Worm (Caenorhabditis elegans): Measurements from ENCODE around the gene ctg-2.

The ctg-2 gene

DNA sequence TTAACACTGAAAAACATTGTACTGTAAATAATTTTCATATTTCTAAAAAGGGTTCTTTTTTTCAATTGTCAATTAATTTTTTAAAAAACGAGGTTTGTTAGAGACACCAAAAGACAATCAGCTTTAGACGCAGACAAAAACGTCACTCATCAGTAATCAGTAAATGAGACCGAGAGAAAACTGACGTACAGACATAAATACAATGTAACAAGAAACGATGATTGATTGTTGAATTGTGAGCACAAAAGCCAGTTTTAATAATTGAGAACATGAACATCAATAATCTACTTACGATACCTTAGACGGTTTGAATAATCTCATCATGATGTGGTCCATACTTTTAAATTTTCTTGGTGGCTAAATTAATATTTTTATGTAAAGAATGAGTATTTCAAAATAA, 8.1 kb upstream of the ctg-2 start:
- TF ChIP-seq fos-1 (tag; optimal IDR thresholded peaks at IDR 0.05) (peak; percentile 51), snpc-4 (tag; optimal IDR thresholded peaks at IDR 0.05) (no peak)

DNA sequence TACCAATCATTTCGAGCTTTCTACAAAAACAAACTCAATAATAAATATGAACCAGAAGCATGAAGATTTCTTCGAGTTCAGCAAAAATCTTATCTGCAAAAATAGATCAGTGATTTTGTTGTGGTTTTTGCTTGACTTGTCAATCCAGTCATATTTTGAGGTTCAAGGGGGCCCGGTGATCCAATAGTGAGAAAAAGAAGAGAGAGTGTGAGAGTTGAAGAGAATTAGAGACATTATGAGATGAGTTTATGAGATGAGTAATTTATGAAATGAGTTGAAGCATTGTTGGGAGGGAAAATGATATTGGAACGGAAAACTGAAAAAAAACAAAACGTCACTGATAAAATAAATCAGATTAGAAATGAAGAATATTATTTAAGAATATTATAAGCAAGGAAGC, 5.9 kb upstream of the ctg-2 start, which contains the start of gene T13H5.1:
TSS of gene T13H5.1 (minus strand) at position 101 of the 400 bp plus-strand sequence.
- no peak for TF ChIP-seq zag-1 (tag; optimal IDR thresholded peaks at IDR 0.05)
- TF ChIP-seq elt-1 (tag; optimal IDR thresholded peaks at IDR 0.05), result no peak
- no peak for TF ChIP-seq nhr-77 (tag; optimal IDR thresholded peaks at IDR 0.05)
- TF ChIP-seq nhr-12 (tag; optimal IDR thresholded peaks at IDR 0.05), result no peak
- no peak for TF ChIP-seq nhr-21 (tag; optimal IDR thresholded peaks at IDR 0.05)
- TF ChIP-seq mdl-1 (tag; optimal IDR thresholded peaks at IDR 0.05), result no peak
- no peak for TF ChIP-seq lin-13 (GFP tag; optimal IDR thresholded peaks at IDR 0.05)
- TF ChIP-seq nhr-129 (tag; optimal IDR thresholded peaks at IDR 0.05), result no peak
- no peak for TF ChIP-seq nhr-23 (tag; optimal IDR thresholded peaks at IDR 0.05)
- TF ChIP-seq R02D3.7 (tag; optimal IDR thresholded peaks at IDR 0.05), result no peak
- no peak for TF ChIP-seq unc-62 (GFP tag; optimal IDR thresholded peaks at IDR 0.05)
- no peak for TF ChIP-seq nhr-6 (tag; optimal IDR thresholded peaks at IDR 0.05)
- no peak for TF ChIP-seq unc-55 (GFP tag; optimal IDR thresholded peaks at IDR 0.05)
- TF ChIP-seq alr-1 (tag; optimal IDR thresholded peaks at IDR 0.05), result no peak
- no peak for TF ChIP-seq nhr-237 (tag; optimal IDR thresholded peaks at IDR 0.05)

DNA sequence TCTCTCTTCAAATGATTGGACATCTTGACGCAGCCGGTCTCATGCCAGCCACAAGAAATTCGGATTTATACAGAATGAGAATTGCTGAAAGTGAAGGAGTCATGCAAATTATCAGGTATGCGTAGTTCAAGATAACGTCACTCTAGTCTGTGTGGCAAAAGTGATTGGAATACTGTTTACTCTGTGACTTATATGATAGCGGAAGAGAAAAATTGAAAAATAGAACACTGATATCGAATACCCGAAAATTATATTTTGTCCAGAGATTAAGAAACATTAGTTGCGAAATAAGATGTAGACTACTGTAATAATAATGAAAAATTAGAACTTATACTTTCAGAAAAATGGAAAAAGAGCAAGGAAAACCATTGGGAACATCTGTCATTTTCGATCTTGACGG, 667 bp downstream of the ctg-2 start:
- TF ChIP-seq ztf-1 (GFP tag; conservative IDR thresholded peaks at IDR 0.05), result no peak
- TF ChIP-seq sma-9 (GFP tag; optimal IDR thresholded peaks at IDR 0.05), result peak; percentile 33
- no peak for TF ChIP-seq sma-9 (tag; optimal IDR thresholded peaks at IDR 0.05)
- TF ChIP-seq fos-1 (tag; optimal IDR thresholded peaks at IDR 0.05), result peak; percentile 92

DNA sequence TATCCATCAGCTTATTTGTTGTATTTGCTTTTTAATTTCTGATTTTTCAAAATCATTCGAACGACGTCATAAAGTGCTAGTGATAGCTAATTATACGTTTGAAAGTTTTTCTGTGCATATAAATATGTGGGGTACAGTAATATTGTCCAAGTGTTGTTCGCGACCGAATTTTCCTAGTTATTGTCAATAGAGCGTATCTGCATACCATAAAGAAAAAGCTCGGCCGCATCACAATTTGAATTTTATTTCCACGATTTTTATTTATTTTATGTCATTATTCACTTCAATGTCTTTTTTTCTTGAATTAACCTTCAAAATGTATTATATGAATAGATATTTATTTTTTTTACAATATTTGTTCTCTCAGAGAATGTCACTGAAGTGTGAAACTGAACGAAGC, 1.9 kb downstream of the ctg-2 start, which contains the start of gene rnh-2:
TSS of gene rnh-2 (plus strand) at position 368 of the 400 bp plus-strand sequence.
- TF ChIP-seq F13H6.1 (tag; optimal IDR thresholded peaks at IDR 0.05) (peak; percentile 13), crh-2 (tag; optimal IDR thresholded peaks at IDR 0.05) (peak; percentile 78), lsy-2 (tag; optimal IDR thresholded peaks at IDR 0.05) (peak; percentile 15 to 94), lin-11 (tag; optimal IDR thresholded peaks at IDR 0.05) (no peak), sma-3 (GFP tag; optimal IDR thresholded peaks at IDR 0.05) (peak; percentile 66), lin-13 (GFP tag; optimal IDR thresholded peaks at IDR 0.05) (peak; percentile 70), nhr-21 (tag; optimal IDR thresholded peaks at IDR 0.05) (peak; percentile 5), C34F6.9 (tag; optimal IDR thresholded peaks at IDR 0.05) (peak; percentile 82), unc-55 (GFP tag; optimal IDR thresholded peaks at IDR 0.05) (peak; percentile 86), aly-2 (tag; optimal IDR thresholded peaks at IDR 0.05) (no peak), nhr-6 (tag; optimal IDR thresholded peaks at IDR 0.05) (peak; percentile 7), sma-9 (GFP tag; optimal IDR thresholded peaks at IDR 0.05) (peak; percentile 55), sma-9 (tag; optimal IDR thresholded peaks at IDR 0.05) (no peak), gmeb-1 (tag; optimal IDR thresholded peaks at IDR 0.05) (peak; percentile 64), nhr-129 (tag; optimal IDR thresholded peaks at IDR 0.05) (peak; percentile 58), fos-1 (tag; optimal IDR thresholded peaks at IDR 0.05) (peak; percentile 49), ZK546.5 (tag; optimal IDR thresholded peaks at IDR 0.05) (no peak), skn-1 (tag; optimal IDR thresholded peaks at IDR 0.05) (peak; percentile 3), alr-1 (tag; optimal IDR thresholded peaks at IDR 0.05) (no peak), sem-4 (tag; optimal IDR thresholded peaks at IDR 0.05) (peak; percentile 18), dmd-4 (tag; optimal IDR thresholded peaks at IDR 0.05) (no peak), lin-39 (tag; optimal IDR thresholded peaks at IDR 0.05) (no peak)

DNA sequence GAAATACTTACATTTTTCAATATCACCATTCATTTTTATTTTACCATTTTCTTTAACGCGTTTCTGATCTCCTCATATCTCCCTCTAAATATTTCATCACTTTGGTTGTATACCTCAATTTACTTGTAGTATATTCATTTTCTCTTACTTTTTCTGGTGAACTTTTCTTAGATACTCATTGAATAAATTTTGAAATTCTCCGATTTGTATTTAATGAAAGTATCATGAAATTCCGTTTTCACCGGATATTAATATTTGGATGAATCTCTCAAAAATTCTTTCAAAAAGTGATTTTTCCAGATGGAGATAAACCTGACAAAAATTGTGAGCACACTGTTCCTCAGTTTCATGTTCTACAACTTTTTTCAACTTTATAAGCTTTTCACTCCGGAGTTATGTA, 3.4 kb downstream of the ctg-2 start, which contains the start of gene T13H5.8:
TSS of gene T13H5.8 (plus strand) at position 301 of the 400 bp plus-strand sequence.
- TF ChIP-seq unc-55 (GFP tag; optimal IDR thresholded peaks at IDR 0.05), result no peak
- no peak for TF ChIP-seq crh-2 (tag; optimal IDR thresholded peaks at IDR 0.05)
- TF ChIP-seq sma-9 (GFP tag; optimal IDR thresholded peaks at IDR 0.05), result no peak
- no peak for TF ChIP-seq sma-9 (tag; optimal IDR thresholded peaks at IDR 0.05)
- TF ChIP-seq ztf-11 (tag; optimal IDR thresholded peaks at IDR 0.05), result no peak
- TF ChIP-seq unc-62 (GFP tag; optimal IDR thresholded peaks at IDR 0.05), result no peak
- no peak for TF ChIP-seq nhr-10 (tag; optimal IDR thresholded peaks at IDR 0.05)
- TF ChIP-seq nhr-23 (tag; optimal IDR thresholded peaks at IDR 0.05), result no peak
- TF ChIP-seq egl-27 (tag; optimal IDR thresholded peaks at IDR 0.05), result no peak

Measured in whole organism, L2 larva.